Worm (Caenorhabditis elegans): ENCODE results near the gene R02F11.1.

DNA sequence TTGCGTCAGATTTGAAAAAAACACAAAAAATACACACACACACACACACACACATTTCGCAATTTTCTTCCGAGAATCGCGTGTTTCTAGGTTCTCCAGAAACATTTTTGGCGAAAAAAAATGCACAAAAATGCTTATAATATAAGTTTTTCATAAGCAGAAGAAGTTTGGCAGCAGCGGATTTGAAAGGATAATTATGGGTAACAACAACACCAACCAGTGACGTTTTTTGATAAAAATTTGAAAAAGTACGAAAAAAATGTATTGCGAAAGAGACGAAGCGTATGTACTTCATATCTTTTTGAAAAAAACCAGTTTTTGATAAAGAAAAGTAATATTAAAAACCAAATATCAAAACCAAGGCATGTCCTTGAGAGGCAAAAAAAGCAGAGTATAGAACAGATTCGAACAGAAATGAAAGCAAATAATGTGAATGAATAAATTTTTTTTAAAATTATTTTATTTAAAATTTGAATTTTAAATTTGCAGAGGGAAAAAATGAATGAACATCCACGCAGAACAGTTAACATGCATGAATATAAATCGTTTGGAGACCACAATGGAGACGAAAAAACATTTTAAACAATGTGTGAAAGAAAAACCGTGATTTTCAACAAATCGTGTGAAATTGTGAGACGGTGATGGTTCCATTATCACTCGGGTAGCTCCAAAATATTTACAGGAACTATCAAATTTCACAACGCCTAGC lies 22.9 kb downstream of the R02F11.1 start:
- TF ChIP-seq ztf-11 (tag; optimal IDR thresholded peaks at IDR 0.05) (no peak), ceh-82 (tag; optimal IDR thresholded peaks at IDR 0.05) (no peak), ztf-4 (tag; optimal IDR thresholded peaks at IDR 0.05) (peak; percentile 95), ama-1 (optimal IDR thresholded peaks at IDR 0.05) (peak; percentile 54)

All from whole organism, L2 larva.